Worm (Caenorhabditis elegans): Measurements from ENCODE around the gene Y105C5B.18.

- TF ChIP-seq unc-62 (GFP tag; optimal IDR thresholded peaks at IDR 0.05) (no peak), pha-4 (tag; optimal IDR thresholded peaks at IDR 0.05) (no peak), zip-8 (tag; optimal IDR thresholded peaks at IDR 0.05) (no peak), ces-1 (GFP tag; optimal IDR thresholded peaks at IDR 0.05) (no peak), lin-13 (tag; optimal IDR thresholded peaks at IDR 0.05) (no peak), elt-1 (tag; optimal IDR thresholded peaks at IDR 0.05; ENCODE audit: borderline replicate concordance, insufficient read depth) (no peak), snpc-4 (tag; optimal IDR thresholded peaks at IDR 0.05) (no peak), unc-39 (tag; optimal IDR thresholded peaks at IDR 0.05) (no peak), mep-1 (tag; optimal IDR thresholded peaks at IDR 0.05) (no peak), flh-1 (GFP tag; optimal IDR thresholded peaks at IDR 0.05) (no peak), elt-3 (tag; optimal IDR thresholded peaks at IDR 0.05) (no peak), nhr-12 (tag; optimal IDR thresholded peaks at IDR 0.05) (no peak), ztf-11 (tag; optimal IDR thresholded peaks at IDR 0.05) (no peak), nhr-76 (tag; optimal IDR thresholded peaks at IDR 0.05) (no peak)
Observed at ce11 chrIV:15941403-15941802, 23.0 kb upstream of the Y105C5B.18 start, which contains the start of gene Y105C5B.11.
